Worm (Caenorhabditis elegans) whole organism, late embryonic: ENCODE data around the gene F35H10.6.

Source experiments
- C08G9.2 ChIP-seq: sonication (generic microtip); optimal IDR thresholded peaks from 2 replicates; lab custom pipeline; 2016; ENCODE audit warnings: mild to moderate bottlenecking, missing genetic modification characterization, moderate library complexity, missing compliant biosample characterization
- K02D7.2 ChIP-seq: sonication (generic microtip); optimal IDR thresholded peaks from 2 replicates; lab custom pipeline; 2017; ENCODE audit warnings: mild to moderate bottlenecking, missing genetic modification characterization, missing compliant biosample characterization
- K09A11.1 ChIP-seq: sonication (generic microtip); optimal IDR thresholded peaks from 2 replicates; lab custom pipeline; 2017; ENCODE audit warnings: antibody characterized with exemption, mild to moderate bottlenecking, missing genetic modification characterization, missing compliant biosample characterization; ENCODE audit not compliant: insufficient read depth
- Y22D7AL.16 ChIP-seq: sonication (generic microtip); optimal IDR thresholded peaks from 2 replicates; lab custom pipeline; 2016; ENCODE audit warnings: missing genetic modification characterization, missing compliant biosample characterization
- ahr-1 ChIP-seq: sonication (generic microtip); optimal IDR thresholded peaks from 2 replicates; lab custom pipeline; 2016; ENCODE audit warnings: missing genetic modification characterization, missing compliant biosample characterization
- ceh-18 ChIP-seq: sonication (generic microtip); optimal IDR thresholded peaks from 2 replicates; lab custom pipeline; 2016; ENCODE audit warnings: missing genetic modification characterization, missing compliant biosample characterization
- ceh-19 ChIP-seq: fragments of 200-800 bp; sonication (Bioruptor generic); optimal IDR thresholded peaks from 2 replicates; lab custom pipeline; 2018; ENCODE audit warnings: mild to moderate bottlenecking, missing genetic modification characterization, missing compliant biosample characterization
- ceh-2 ChIP-seq: sonication (generic microtip); optimal IDR thresholded peaks from 2 replicates; lab custom pipeline; 2016; ENCODE audit warnings: missing genotype, missing genetic modification characterization, missing compliant biosample characterization
- ceh-22 ChIP-seq: sonication (generic microtip); optimal IDR thresholded peaks from 2 replicates; lab custom pipeline; 2017; ENCODE audit warnings: missing biosample characterization, missing genetic modification characterization
- ceh-31 ChIP-seq: sonication (generic microtip); optimal IDR thresholded peaks from 2 replicates; lab custom pipeline; 2016; ENCODE audit warnings: missing genetic modification characterization, missing compliant biosample characterization
- ceh-45 ChIP-seq: fragments of 200-800 bp; sonication (Bioruptor generic); IDR thresholded peaks from 2 replicates; pipeline ENCODE4 v1.3.6; 2022; ENCODE audit warnings: missing genetic modification reagents, missing genetic modification characterization, missing compliant biosample characterization
- ceh-48 ChIP-seq: sonication (generic microtip); optimal IDR thresholded peaks from 2 replicates; lab custom pipeline; 2016; ENCODE audit warnings: missing genetic modification characterization, inconsistent platforms, missing compliant biosample characterization
- che-1 ChIP-seq: sonication (generic microtip); optimal IDR thresholded peaks from 2 replicates; lab custom pipeline; 2016; ENCODE audit warnings: mild to moderate bottlenecking, missing genetic modification characterization, missing compliant biosample characterization
- dmd-4 ChIP-seq: sonication (generic microtip); optimal IDR thresholded peaks from 2 replicates; lab custom pipeline; 2016; ENCODE audit warnings: borderline replicate concordance, missing genetic modification characterization, missing compliant biosample characterization
- elt-2 ChIP-seq: sonication (generic microtip); optimal IDR thresholded peaks from 2 replicates; lab custom pipeline; 2016; ENCODE audit warnings: missing genetic modification reagents, missing genetic modification characterization, missing compliant biosample characterization
- ets-4 ChIP-seq: sonication (generic microtip); optimal IDR thresholded peaks from 2 replicates; lab custom pipeline; 2016; ENCODE audit warnings: missing genetic modification characterization, missing compliant biosample characterization
- eyg-1 ChIP-seq: sonication (generic microtip); optimal IDR thresholded peaks from 2 replicates; lab custom pipeline; 2016; ENCODE audit warnings: missing genotype, missing genetic modification characterization, missing compliant biosample characterization
- fax-1 ChIP-seq: sonication (generic microtip); optimal IDR thresholded peaks from 2 replicates; lab custom pipeline; 2016; ENCODE audit warnings: missing genotype, missing genetic modification characterization, missing compliant biosample characterization
- fkh-10 ChIP-seq: fragments of 150-350 bp; optimal IDR thresholded peaks from 2 replicates; lab custom pipeline; 2014; ENCODE audit warnings: missing biosample characterization, missing genetic modification reagents, missing genetic modification characterization
- hlh-13 ChIP-seq: fragments of 200-800 bp; sonication (Bioruptor generic); optimal IDR thresholded peaks from 2 replicates; lab custom pipeline; 2018; ENCODE audit warnings: mild to moderate bottlenecking, missing genetic modification characterization, missing compliant biosample characterization
- hlh-6 ChIP-seq: sonication (generic microtip); optimal IDR thresholded peaks from 2 replicates; lab custom pipeline; 2016; ENCODE audit warnings: missing genotype, missing genetic modification characterization, missing compliant biosample characterization
- lim-6 ChIP-seq: sonication (generic microtip); optimal IDR thresholded peaks from 2 replicates; lab custom pipeline; 2016; ENCODE audit warnings: missing genetic modification characterization, missing compliant biosample characterization
- lin-11 ChIP-seq: fragments of 200-800 bp; sonication (Bioruptor generic); optimal IDR thresholded peaks from 2 replicates; lab custom pipeline; 2018; ENCODE audit warnings: mild to moderate bottlenecking, missing genetic modification characterization, missing compliant biosample characterization
- madf-2 ChIP-seq: sonication (generic microtip); optimal IDR thresholded peaks from 2 replicates; lab custom pipeline; 2017; ENCODE audit warnings: missing genetic modification characterization, missing compliant biosample characterization
- mec-3 ChIP-seq: sonication (generic microtip); optimal IDR thresholded peaks from 2 replicates; lab custom pipeline; 2016; ENCODE audit warnings: borderline replicate concordance, missing genetic modification characterization, missing compliant biosample characterization
- nhr-11 ChIP-seq: fragments of 150-350 bp; optimal IDR thresholded peaks from 2 replicates; lab custom pipeline; 2014; ENCODE audit warnings: missing biosample characterization, missing genetic modification characterization
- odd-2 ChIP-seq: sonication (generic microtip); optimal IDR thresholded peaks from 2 replicates; lab custom pipeline; 2017; ENCODE audit warnings: antibody characterized with exemption, mild to moderate bottlenecking, missing genetic modification characterization, missing compliant biosample characterization
- pat-9 ChIP-seq: fragments of 200-800 bp; sonication (Bioruptor generic); optimal IDR thresholded peaks from 2 replicates; lab custom pipeline; 2018; ENCODE audit warnings: mild to moderate bottlenecking, missing genetic modification characterization, moderate library complexity, missing compliant biosample characterization
- pax-1 ChIP-seq: fragments of 150-350 bp; optimal IDR thresholded peaks from 2 replicates; lab custom pipeline; 2014; ENCODE audit warnings: missing biosample characterization, missing genetic modification characterization
- pha-2 ChIP-seq: sonication (generic microtip); optimal IDR thresholded peaks from 2 replicates; lab custom pipeline; 2017; ENCODE audit warnings: mild to moderate bottlenecking, missing genetic modification characterization, missing compliant biosample characterization
- pros-1 ChIP-seq: fragments of 150-350 bp; optimal IDR thresholded peaks from 2 replicates; lab custom pipeline; 2014; ENCODE audit warnings: missing biosample characterization, missing genetic modification reagents, missing genetic modification characterization
- ref-2 ChIP-seq: sonication (generic microtip); optimal IDR thresholded peaks from 2 replicates; lab custom pipeline; 2016; ENCODE audit warnings: missing genetic modification characterization, missing compliant biosample characterization
- rnt-1 ChIP-seq: sonication (generic microtip); optimal IDR thresholded peaks from 2 replicates; lab custom pipeline; 2016; ENCODE audit warnings: missing genetic modification characterization, missing compliant biosample characterization
- sox-2 ChIP-seq: fragments of 200-800 bp; sonication (Bioruptor generic); IDR thresholded peaks from 2 replicates; pipeline ENCODE4 v1.3.6; 2022; ENCODE audit warnings: missing genetic modification reagents, missing genetic modification characterization, missing compliant biosample characterization
- sox-4 ChIP-seq: sonication (generic microtip); optimal IDR thresholded peaks from 2 replicates; lab custom pipeline; 2017; ENCODE audit warnings: mild to moderate bottlenecking, missing genetic modification characterization, inconsistent platforms, missing compliant biosample characterization
- syd-9 ChIP-seq: sonication (generic microtip); optimal IDR thresholded peaks from 2 replicates; lab custom pipeline; 2016; ENCODE audit warnings: mild to moderate bottlenecking, missing genetic modification characterization, moderate library complexity, missing compliant biosample characterization
- tbx-7 ChIP-seq: sonication (generic microtip); optimal IDR thresholded peaks from 2 replicates; lab custom pipeline; 2016; ENCODE audit warnings: missing genotype, missing genetic modification characterization, missing compliant biosample characterization
- unc-3 ChIP-seq, 2 experiments: fragments of 200-800 bp in 1 of 2; sonication (Bioruptor generic) in 1 of 2; sonication (generic microtip) in 1 of 2; conservative IDR thresholded peaks in 1 of 2; optimal IDR thresholded peaks in 1 of 2; 2 replicates each; pipeline versions ENCODE4 v1.3.6 to Lab custom; 2016 to 2022; ENCODE audit warnings: missing compliant biosample characterization in 2 of 2, missing genetic modification characterization in 2 of 2, missing genetic modification reagents in 1 of 2
- unc-42 ChIP-seq: sonication (generic microtip); optimal IDR thresholded peaks from 2 replicates; lab custom pipeline; 2016; ENCODE audit warnings: missing genotype, missing genetic modification characterization, missing compliant biosample characterization
- unc-86 ChIP-seq: sonication (generic microtip); optimal IDR thresholded peaks from 2 replicates; lab custom pipeline; 2016; ENCODE audit warnings: missing genetic modification characterization, missing compliant biosample characterization
- zip-5 ChIP-seq: sonication (generic microtip); optimal IDR thresholded peaks from 2 replicates; lab custom pipeline; 2016; ENCODE audit warnings: missing genetic modification characterization, missing compliant biosample characterization
- ztf-16 ChIP-seq: sonication (generic microtip); optimal IDR thresholded peaks from 2 replicates; lab custom pipeline; 2017; ENCODE audit warnings: missing genetic modification characterization, missing compliant biosample characterization

F35H10.6 gene

DNA sequence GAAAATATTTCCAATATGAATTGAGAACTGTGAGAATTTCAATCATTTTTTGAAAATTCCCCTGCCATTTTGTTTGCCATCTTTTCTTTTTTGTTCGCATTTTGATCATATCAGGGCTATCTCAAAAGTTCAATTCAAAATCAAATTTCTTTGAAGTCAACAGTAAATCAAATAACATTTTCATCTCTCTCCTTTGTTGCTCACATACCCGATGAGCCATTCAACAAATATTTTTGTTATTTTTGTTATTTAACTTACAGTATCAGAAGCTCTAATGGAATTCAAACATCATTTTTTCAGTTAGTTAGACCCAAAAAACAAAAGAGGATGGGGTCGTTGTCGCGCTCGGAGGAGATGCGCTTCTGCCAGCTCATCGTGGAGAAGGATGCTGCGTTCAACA, 3.9 kb downstream of the F35H10.6 start, which contains the start of gene vha-5:
vha-5 (plus strand) TSS at position 301 of the 400 bp plus-strand sequence.
- TF ChIP-seq ceh-31 (tag; lab: Kevin White, UChicago) (no peak), hlh-13 (GFP tag; lab: Kevin White, UChicago) (no peak), ceh-18 (no peak), pros-1 (no peak), ceh-45 (GFP tag; lab: Robert Waterston, UW) (no peak), ahr-1 (tag; lab: Kevin White, UChicago) (no peak), C08G9.2 (no peak), unc-86 (tag; lab: Kevin White, UChicago) (no peak), odd-2 (no peak), unc-42 (tag; lab: Kevin White, UChicago) (no peak), sox-4 (tag; lab: Kevin White, UChicago) (no peak), ceh-22 (tag; lab: Kevin White, UChicago) (no peak), rnt-1 (no peak), zip-5 (tag; lab: Kevin White, UChicago) (no peak), elt-2 (tag; lab: Kevin White, UChicago) (no peak)
- TF ChIP-seq, all 69 proteins: peak for 0

DNA sequence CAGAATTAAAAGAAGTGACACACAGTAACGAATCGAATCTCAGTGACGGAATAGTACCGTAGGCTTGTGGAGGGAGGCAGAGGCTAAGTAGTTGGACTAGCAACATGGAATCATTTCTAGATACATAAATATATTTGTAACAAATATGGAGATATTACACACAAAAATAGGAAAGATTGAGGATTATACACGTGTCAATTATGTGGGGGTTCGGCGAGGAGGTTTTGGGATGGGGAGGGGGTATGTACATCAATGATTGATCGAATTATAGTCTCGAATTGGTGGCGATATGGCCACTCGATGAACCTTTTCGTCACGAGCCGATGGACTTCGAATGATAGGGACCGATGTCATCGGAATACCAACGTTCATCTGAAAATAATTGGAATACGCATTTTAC, 7.7 kb downstream of the F35H10.6 start:
- TF ChIP-seq pat-9 (tag; lab: Kevin White, UChicago) (no peak), C08G9.2 (no peak), K02D7.2 (no peak), syd-9 (no peak), hlh-13 (GFP tag; lab: Kevin White, UChicago) (no peak), ref-2 (no peak), unc-3 (GFP tag; conservative IDR thresholded peaks at IDR 0.05; lab: Robert Waterston, UW) (no peak), unc-3 (tag; optimal IDR thresholded peaks at IDR 0.05; lab: Kevin White, UChicago) (no peak), nhr-11 (tag; lab: Kevin White, UChicago) (no peak), hlh-6 (tag; lab: Kevin White, UChicago) (no peak), ets-4 (tag; lab: Kevin White, UChicago) (no peak), dmd-4 (no peak), ceh-2 (no peak), eyg-1 (tag; lab: Kevin White, UChicago) (no peak), ahr-1 (tag; lab: Kevin White, UChicago) (no peak), ceh-19 (GFP tag; lab: Kevin White, UChicago) (no peak), sox-2 (GFP tag; lab: Robert Waterston, UW) (no peak), unc-86 (tag; lab: Kevin White, UChicago) (no peak), odd-2 (no peak), mec-3 (no peak)

DNA sequence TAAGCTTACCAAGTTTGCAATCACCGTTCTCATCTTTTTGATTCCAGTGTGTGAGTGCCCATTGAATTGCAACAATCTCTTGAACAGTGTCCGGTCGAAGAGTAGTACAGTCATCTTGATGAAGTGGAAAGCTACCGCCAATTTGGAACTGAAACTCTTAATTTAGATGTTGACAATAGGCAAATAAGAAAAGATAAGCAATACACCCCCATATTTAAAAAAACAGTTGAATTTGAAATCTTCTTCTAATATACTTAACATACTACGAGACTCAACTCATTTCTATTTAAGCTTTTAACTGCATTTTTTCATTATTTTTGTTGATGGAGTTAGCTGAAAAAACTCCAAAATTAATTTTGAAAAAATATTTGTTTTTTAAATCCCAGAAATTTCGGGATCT, 12.4 kb downstream of the F35H10.6 start:
- no peak for TF ChIP-seq mec-3
- TF ChIP-seq, all 69 proteins: peak for 0

DNA sequence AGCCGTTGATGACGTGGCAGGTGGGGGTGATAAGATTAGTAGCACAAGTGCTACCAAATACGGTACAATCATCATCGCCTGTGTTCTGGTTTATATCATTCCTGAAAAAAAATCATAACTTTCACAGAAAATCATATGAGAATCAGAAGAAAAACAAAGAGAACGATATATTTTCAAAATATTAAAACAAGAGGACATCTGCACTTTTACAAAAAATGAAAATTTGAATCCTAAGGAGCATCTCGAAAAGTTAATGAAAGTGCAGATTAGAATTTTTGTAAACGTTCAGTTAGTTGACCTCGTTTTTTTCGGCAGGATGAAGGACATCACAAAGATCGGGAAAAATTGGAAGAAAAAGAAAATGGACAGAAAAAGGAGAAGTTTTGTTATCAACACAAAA, 13.1 kb downstream of the F35H10.6 start, which contains the start of gene F35H10.10:
F35H10.10 (minus strand) TSS at position 101 of the 400 bp plus-strand sequence.
- no peak for TF ChIP-seq pha-2 (tag; lab: Kevin White, UChicago)
- TF ChIP-seq Y22D7AL.16 (tag; lab: Kevin White, UChicago), result no peak
- no peak for TF ChIP-seq madf-2 (tag; lab: Kevin White, UChicago)
- TF ChIP-seq pax-1 (tag; lab: Kevin White, UChicago), result no peak
- no peak for TF ChIP-seq fax-1 (tag; lab: Kevin White, UChicago)
- TF ChIP-seq tbx-7, result no peak
- TF ChIP-seq lin-11 (tag; lab: Kevin White, UChicago), result no peak
- no peak for TF ChIP-seq unc-86 (tag; lab: Kevin White, UChicago)
- TF ChIP-seq ceh-45 (GFP tag; lab: Robert Waterston, UW), result no peak
- no peak for TF ChIP-seq sox-4 (tag; lab: Kevin White, UChicago)
- TF ChIP-seq K09A11.1 (tag; lab: Kevin White, UChicago), result no peak
- no peak for TF ChIP-seq ztf-16 (tag; lab: Kevin White, UChicago)
- no peak for TF ChIP-seq ceh-18
- no peak for TF ChIP-seq ceh-48 (tag; lab: Kevin White, UChicago)
- no peak for TF ChIP-seq hlh-6 (tag; lab: Kevin White, UChicago)
- TF ChIP-seq ceh-22 (tag; lab: Kevin White, UChicago), result no peak
- no peak for TF ChIP-seq fkh-10 (GFP tag; lab: Kevin White, UChicago)
- TF ChIP-seq lim-6, result no peak
- no peak for TF ChIP-seq che-1 (tag; lab: Kevin White, UChicago)
